Fruit fly (Drosophila melanogaster): ENCODE results near the gene CG12723.

DNA sequence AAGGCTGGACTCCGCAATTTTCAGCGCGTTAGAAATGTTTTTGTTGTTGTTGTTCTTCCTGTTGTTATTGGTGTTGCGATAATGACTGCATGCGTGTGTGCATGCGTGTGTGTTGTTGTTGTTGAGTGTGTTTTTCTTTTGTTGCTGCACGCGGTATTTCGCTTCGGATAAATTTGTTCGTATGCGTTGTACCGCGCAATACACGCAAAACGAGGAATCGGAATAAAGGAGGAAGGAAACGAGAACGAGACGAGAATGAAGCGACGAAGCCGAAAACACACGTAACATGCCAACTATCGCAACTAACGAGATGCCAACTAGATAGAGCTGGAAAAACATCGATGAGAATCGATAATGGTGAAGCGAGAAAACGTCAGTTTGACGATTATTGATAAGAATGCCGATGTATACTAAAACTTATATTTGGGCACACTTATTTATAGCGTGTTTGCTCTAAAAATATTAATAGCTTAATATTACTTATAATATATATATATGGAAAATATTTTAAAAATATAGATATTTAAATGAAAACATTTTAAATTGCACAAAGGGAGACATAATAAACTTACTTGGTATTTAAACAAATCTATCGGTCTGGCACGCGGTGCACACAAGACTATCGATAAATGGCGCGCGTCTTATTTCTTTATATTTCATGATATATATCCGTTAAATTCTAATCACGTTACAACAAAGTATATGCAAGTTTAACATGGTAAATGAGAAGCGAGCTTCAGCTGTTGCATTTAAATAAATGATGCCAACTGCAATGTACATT lies 19.9 kb upstream of the CG12723 start, which contains the start of gene sno:
- TF ChIP-seq ttk (optimal IDR thresholded peaks at IDR 0.05) (no peak), psq (optimal IDR thresholded peaks at IDR 0.05) (no peak), h (optimal IDR thresholded peaks at IDR 0.05) (no peak), insv (optimal IDR thresholded peaks at IDR 0.05) (no peak)
